Worm (Caenorhabditis elegans) whole organism, L1 larva: ENCODE data around the gene mksr-2.

Experiments
- C04F5.9 ChIP-seq: sonication (generic microtip); optimal IDR thresholded peaks from 2 replicates; lab custom pipeline; 2016; ENCODE audit warnings: missing genetic modification characterization, missing compliant biosample characterization
- Y116A8C.19 ChIP-seq: sonication (generic microtip); optimal IDR thresholded peaks from 2 replicates; lab custom pipeline; 2016; ENCODE audit warnings: missing compliant biosample characterization, missing genetic modification characterization, borderline replicate concordance
- alr-1 ChIP-seq: fragments of 200-800 bp; sonication (Bioruptor generic); optimal IDR thresholded peaks from 2 replicates; lab custom pipeline; 2018; ENCODE audit warnings: borderline replicate concordance, mild to moderate bottlenecking, missing genetic modification characterization, missing compliant biosample characterization
- ama-1 ChIP-seq: fragments of 150-350 bp; optimal IDR thresholded peaks from 2 replicates; lab custom pipeline; 2014
- blmp-1 ChIP-seq: fragments of 150-350 bp; optimal IDR thresholded peaks from 2 replicates; lab custom pipeline; 2014; ENCODE audit warnings: missing biosample characterization, missing genetic modification characterization
- ceh-8 ChIP-seq: fragments of 200-800 bp; sonication (Bioruptor generic); optimal IDR thresholded peaks from 2 replicates; lab custom pipeline; 2018; ENCODE audit warnings: mild to moderate bottlenecking, missing genetic modification characterization, moderate library complexity, missing compliant biosample characterization
- dsc-1 ChIP-seq: sonication (generic microtip); optimal IDR thresholded peaks from 2 replicates; lab custom pipeline; 2016; ENCODE audit warnings: mild to moderate bottlenecking, missing genetic modification characterization, missing compliant biosample characterization
- efl-1 ChIP-seq, 4 experiments: fragments of 150-350 bp; optimal IDR thresholded peaks in 3 of 4; peaks in 1 of 4; 1 replicate in 1 of 4; 2 replicates in 3 of 4; lab custom pipeline; 2014; ENCODE audit warnings: missing biosample characterization in 2 of 4, missing genetic modification characterization in 2 of 4, missing genetic modification reagents in 2 of 4
- egl-27 ChIP-seq, 2 experiments: fragments of 150-350 bp in 1 of 2; sonication (generic microtip); optimal IDR thresholded peaks; 3 replicates each; lab custom pipeline; 2017 to 2018; ENCODE audit warnings: missing biosample characterization in 2 of 2, missing genetic modification characterization in 2 of 2, missing genetic modification reagents in 2 of 2
- elt-2 ChIP-seq: sonication (generic microtip); optimal IDR thresholded peaks from 2 replicates; lab custom pipeline; 2016; ENCODE audit warnings: missing genetic modification characterization, mild to moderate bottlenecking, inconsistent platforms, missing compliant biosample characterization, missing genetic modification reagents
- elt-3 ChIP-seq, 6 experiments: fragments of 150-350 bp in 1 of 6; sonication (generic microtip); optimal IDR thresholded peaks; 2 replicates each; lab custom pipeline; 2017 to 2018; ENCODE audit warnings: missing biosample characterization in 6 of 6, missing genetic modification characterization in 6 of 6, inconsistent platforms in 1 of 6
- fkh-10 ChIP-seq: sonication (generic microtip); optimal IDR thresholded peaks from 2 replicates; lab custom pipeline; 2017; ENCODE audit warnings: missing biosample characterization, missing genetic modification reagents, missing genetic modification characterization
- fkh-4 ChIP-seq: sonication (generic microtip); optimal IDR thresholded peaks from 2 replicates; lab custom pipeline; 2016; ENCODE audit warnings: missing compliant biosample characterization, missing genetic modification characterization, borderline replicate concordance
- fos-1 ChIP-seq: fragments of 150-350 bp; optimal IDR thresholded peaks from 2 replicates; lab custom pipeline; 2014; ENCODE audit warnings: missing biosample characterization, missing genetic modification characterization
- hlh-17 ChIP-seq: fragments of 200-800 bp; sonication (Bioruptor generic); optimal IDR thresholded peaks from 2 replicates; lab custom pipeline; 2018; ENCODE audit warnings: missing genetic modification characterization, mild to moderate bottlenecking, missing compliant biosample characterization, moderate library complexity, borderline replicate concordance
- hlh-4 ChIP-seq: sonication (generic microtip); optimal IDR thresholded peaks from 2 replicates; lab custom pipeline; 2016; ENCODE audit warnings: mild to moderate bottlenecking, missing genetic modification characterization, missing compliant biosample characterization
- irx-1 ChIP-seq: sonication (generic microtip); optimal IDR thresholded peaks from 2 replicates; lab custom pipeline; 2016; ENCODE audit warnings: missing genetic modification characterization, missing compliant biosample characterization
- lin-35 ChIP-seq, 2 experiments: fragments of 150-350 bp; optimal IDR thresholded peaks; 2 replicates each; lab custom pipeline; 2014; ENCODE audit warnings: missing biosample characterization in 2 of 2, missing genetic modification characterization in 2 of 2, missing genetic modification reagents in 2 of 2
- mef-2 ChIP-seq: fragments of 150-350 bp; optimal IDR thresholded peaks from 2 replicates; lab custom pipeline; 2014; ENCODE audit warnings: missing biosample characterization, missing genetic modification characterization
- nhr-11 ChIP-seq: fragments of 150-350 bp; optimal IDR thresholded peaks from 2 replicates; lab custom pipeline; 2014; ENCODE audit warnings: missing biosample characterization, missing genetic modification characterization
- nhr-12 ChIP-seq: sonication (generic microtip); optimal IDR thresholded peaks from 2 replicates; lab custom pipeline; 2017; ENCODE audit warnings: missing biosample characterization, missing genetic modification characterization
- nhr-19 ChIP-seq: fragments of 200-800 bp; sonication (Bioruptor generic); conservative IDR thresholded peaks from 2 replicates; pipeline ENCODE4 v1.3.6; 2022; ENCODE audit warnings: missing genetic modification characterization, missing compliant biosample characterization
- nhr-20 ChIP-seq: sonication (generic microtip); optimal IDR thresholded peaks from 2 replicates; lab custom pipeline; 2016; ENCODE audit warnings: mild to moderate bottlenecking, missing genetic modification characterization, missing compliant biosample characterization
- nhr-237 ChIP-seq: fragments of 150-350 bp; optimal IDR thresholded peaks from 2 replicates; lab custom pipeline; 2014; ENCODE audit warnings: missing biosample characterization, missing genetic modification characterization
- nhr-71 ChIP-seq: sonication (generic microtip); optimal IDR thresholded peaks from 2 replicates; lab custom pipeline; 2016; ENCODE audit warnings: mild to moderate bottlenecking, missing genetic modification characterization, moderate library complexity, missing compliant biosample characterization
- nhr-76 ChIP-seq: sonication (generic microtip); optimal IDR thresholded peaks from 2 replicates; lab custom pipeline; 2017; ENCODE audit warnings: missing biosample characterization, missing genetic modification characterization
- nhr-77 ChIP-seq: fragments of 150-350 bp; optimal IDR thresholded peaks from 2 replicates; lab custom pipeline; 2014; ENCODE audit warnings: missing biosample characterization, missing genetic modification characterization
- nhr-84 ChIP-seq: sonication (generic microtip); optimal IDR thresholded peaks from 2 replicates; lab custom pipeline; 2017; ENCODE audit warnings: missing biosample characterization, missing genetic modification characterization
- nhr-85 ChIP-seq: sonication (generic microtip); peaks from one replicate; lab custom pipeline; 2016; ENCODE audit warnings: missing genetic modification characterization, inconsistent platforms, missing compliant biosample characterization
- nhr-90 ChIP-seq: sonication (generic microtip); optimal IDR thresholded peaks from 2 replicates; lab custom pipeline; 2016; ENCODE audit warnings: mild to moderate bottlenecking, missing genetic modification characterization, missing compliant biosample characterization; ENCODE audit not compliant: poor library complexity
- pag-3 ChIP-seq: sonication (generic microtip); optimal IDR thresholded peaks from 2 replicates; lab custom pipeline; 2017; ENCODE audit warnings: missing genetic modification characterization, mild to moderate bottlenecking, missing compliant biosample characterization, antibody characterized with exemption, borderline replicate concordance; ENCODE audit not compliant: insufficient read depth
- pax-3 ChIP-seq: fragments of 200-800 bp; sonication (Bioruptor generic); optimal IDR thresholded peaks from 2 replicates; lab custom pipeline; 2018; ENCODE audit warnings: mild to moderate bottlenecking, missing genetic modification characterization, moderate library complexity, missing compliant biosample characterization
- pqm-1 ChIP-seq: sonication (generic microtip); optimal IDR thresholded peaks from 3 replicates; lab custom pipeline; 2017; ENCODE audit warnings: missing biosample characterization, missing genetic modification characterization
- rnt-1 ChIP-seq: sonication (generic microtip); optimal IDR thresholded peaks from 2 replicates; lab custom pipeline; 2016; ENCODE audit warnings: mild to moderate bottlenecking, missing genetic modification characterization, moderate library complexity, missing compliant biosample characterization
- skn-1 ChIP-seq: fragments of 150-350 bp; optimal IDR thresholded peaks from 2 replicates; lab custom pipeline; 2014; ENCODE audit warnings: missing biosample characterization, missing genetic modification characterization
- sptf-1 ChIP-seq: fragments of 150-350 bp; optimal IDR thresholded peaks from 2 replicates; lab custom pipeline; 2014; ENCODE audit warnings: missing biosample characterization, missing genetic modification characterization
- swsn-7 ChIP-seq: sonication (generic microtip); optimal IDR thresholded peaks from 2 replicates; lab custom pipeline; 2016; ENCODE audit warnings: missing genetic modification characterization, missing compliant biosample characterization
- tlp-1 ChIP-seq: fragments of 150-350 bp; optimal IDR thresholded peaks from 2 replicates; lab custom pipeline; 2014; ENCODE audit warnings: missing biosample characterization, missing genetic modification characterization
- unc-130 ChIP-seq: fragments of 150-350 bp; optimal IDR thresholded peaks from 2 replicates; lab custom pipeline; 2017; ENCODE audit warnings: missing biosample characterization, missing genetic modification characterization, inconsistent platforms
- vab-15 ChIP-seq: sonication (generic microtip); optimal IDR thresholded peaks from 2 replicates; lab custom pipeline; 2017; ENCODE audit warnings: missing genotype, mild to moderate bottlenecking, missing genetic modification characterization, missing compliant biosample characterization
- zag-1 ChIP-seq: fragments of 150-350 bp; optimal IDR thresholded peaks from 2 replicates; lab custom pipeline; 2014; ENCODE audit warnings: missing biosample characterization, missing genetic modification characterization
- ztf-11 ChIP-seq, 2 experiments: sonication (generic microtip); optimal IDR thresholded peaks; 2 replicates each; lab custom pipeline; 2016 to 2017; ENCODE audit warnings: missing genetic modification characterization in 2 of 2, missing biosample characterization in 1 of 2, missing compliant biosample characterization in 1 of 2

mksr-2 gene

DNA sequence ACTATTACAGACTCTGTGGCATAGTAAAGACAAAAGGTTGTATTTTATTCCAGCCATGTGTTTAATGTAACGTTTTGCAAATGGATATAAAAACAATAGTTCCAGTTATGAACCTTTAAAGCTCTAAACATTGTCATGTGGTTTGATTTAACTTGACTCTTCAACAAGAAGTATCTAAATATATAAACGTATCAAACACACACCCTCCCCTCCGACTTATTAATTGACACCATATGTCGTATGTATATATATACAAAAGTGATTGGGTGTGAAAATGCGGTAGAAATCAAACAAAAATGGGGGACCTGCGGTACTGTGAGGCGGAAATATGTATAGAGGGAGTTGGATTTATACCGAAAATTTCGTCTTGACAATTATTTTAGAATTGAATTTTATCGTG, 8.0 kb downstream of the mksr-2 start:
- no peak for TF ChIP-seq pqm-1 (tag; lab: Kevin White, UChicago)
- peak; percentile 62 for TF ChIP-seq dsc-1 (tag; lab: Kevin White, UChicago)
- peak; percentile 61 for TF ChIP-seq fkh-4

- TF ChIP-seq tlp-1 (tag; lab: Kevin White, UChicago) = no peak
- peak in 1 of 2 experiments; percentile 33 for TF ChIP-seq ztf-11 (tag; optimal IDR thresholded peaks at IDR 0.05; lab: Kevin White, UChicago)
These were observed 9.7 kb downstream of the mksr-2 start for ce11 chrIV:2296639-2297038.

DNA sequence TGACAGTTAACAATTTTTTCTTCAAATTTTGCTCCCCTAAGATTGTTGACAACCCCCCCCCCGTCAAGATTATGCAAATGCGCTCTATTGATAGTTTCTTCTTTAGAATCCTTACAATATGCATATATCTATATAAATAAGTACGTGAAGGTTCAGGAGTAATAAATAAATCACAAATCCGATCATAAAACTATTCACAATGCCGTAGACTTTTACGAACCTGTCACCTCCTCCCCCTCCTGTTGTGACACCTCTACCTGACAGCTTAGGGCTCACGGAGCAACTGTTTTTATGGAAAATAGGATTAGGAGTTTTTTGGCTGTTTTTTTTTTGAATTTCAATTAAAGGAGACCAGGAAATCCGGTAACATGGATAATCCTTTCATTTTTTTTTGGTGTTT, 14.2 kb downstream of the mksr-2 start:
- no peak for TF ChIP-seq elt-3 (tag; optimal IDR thresholded peaks at IDR 0.05; lab: Kevin White, UChicago)
- no peak for TF ChIP-seq rnt-1 (tag; lab: Kevin White, UChicago)
- TF ChIP-seq ceh-8 (GFP tag; lab: Kevin White, UChicago) = no peak
- no peak for TF ChIP-seq C04F5.9 (tag; lab: Kevin White, UChicago)
- TF ChIP-seq nhr-77 (tag; lab: Kevin White, UChicago) = no peak
- TF ChIP-seq alr-1 (tag; lab: Kevin White, UChicago) = no peak
- TF ChIP-seq nhr-237 (tag; lab: Kevin White, UChicago) = no peak
- TF ChIP-seq zag-1 (tag; lab: Kevin White, UChicago) = no peak
- TF ChIP-seq nhr-12 (tag; lab: Kevin White, UChicago) = no peak

DNA sequence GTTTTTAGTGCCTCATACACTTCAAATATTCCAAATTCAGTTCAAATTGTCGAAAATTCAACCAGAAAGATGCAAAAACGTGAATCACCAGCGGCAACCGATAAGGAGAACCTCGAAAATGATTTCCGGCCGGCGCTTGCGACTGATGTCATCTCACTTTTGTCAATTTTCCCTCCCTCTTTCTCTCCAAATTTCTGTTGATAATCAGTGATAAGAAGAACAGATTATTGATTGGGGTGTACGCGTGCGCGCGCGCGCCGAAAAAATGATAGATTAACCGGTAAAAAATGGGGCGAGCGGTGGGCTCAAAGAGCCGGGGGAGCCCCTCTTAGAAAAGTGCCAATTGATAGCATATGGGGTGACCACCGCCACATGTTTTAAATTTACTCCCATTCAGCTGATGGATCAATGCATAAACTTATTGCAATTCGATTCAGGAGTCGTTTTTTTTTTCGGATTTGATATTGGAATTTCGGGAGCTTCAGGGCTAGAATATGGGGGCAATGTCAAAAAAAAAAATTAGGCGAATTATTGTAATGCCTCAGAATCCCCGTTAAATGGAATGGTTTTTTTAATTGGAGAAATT, 21.8 kb downstream of the mksr-2 start:
- TF ChIP-seq egl-27 (tag; optimal IDR thresholded peaks at IDR 0.05; lab: Kevin White, UChicago) (no peak), nhr-85 (tag; lab: Kevin White, UChicago) (no peak), nhr-19 (GFP tag; lab: Robert Waterston, UW) (no peak), ama-1 (lab: Kevin White, UChicago) (no peak), irx-1 (no peak), lin-35 (GFP tag; optimal IDR thresholded peaks at IDR 0.05; lab: Kevin White, UChicago) (peak in 1 of 2 experiments; percentile 36), nhr-71 (tag; lab: Kevin White, UChicago) (no peak), tlp-1 (tag; lab: Kevin White, UChicago) (no peak), hlh-4 (tag; lab: Kevin White, UChicago) (no peak), nhr-76 (no peak), fkh-10 (GFP tag; lab: Kevin White, UChicago) (no peak), Y116A8C.19 (tag; lab: Kevin White, UChicago) (no peak), nhr-84 (tag; lab: Kevin White, UChicago) (no peak), C04F5.9 (tag; lab: Kevin White, UChicago) (no peak), fkh-4 (peak; percentile 59), nhr-11 (tag; lab: Kevin White, UChicago) (no peak), elt-2 (tag; lab: Kevin White, UChicago) (peak; percentile 75), dsc-1 (tag; lab: Kevin White, UChicago) (peak; percentile 85), pag-3 (tag; lab: Kevin White, UChicago) (no peak), blmp-1 (peak; percentile 51), sptf-1 (tag; lab: Kevin White, UChicago) (no peak), fos-1 (tag; lab: Kevin White, UChicago) (no peak), nhr-20 (tag; lab: Kevin White, UChicago) (no peak), pax-3 (tag; lab: Kevin White, UChicago) (no peak), skn-1 (tag; lab: Kevin White, UChicago) (no peak), elt-3 (tag; optimal IDR thresholded peaks at IDR 0.05; lab: Kevin White, UChicago) (peak in 1 of 6 experiments; percentile 62), swsn-7 (tag; lab: Kevin White, UChicago) (no peak), unc-130 (tag; lab: Kevin White, UChicago) (no peak), efl-1 (optimal IDR thresholded peaks at IDR 0.05; lab: Kevin White, UChicago) (no peak), efl-1 (GFP tag; optimal IDR thresholded peaks at IDR 0.05 in 1 of 2; lab: Kevin White, UChicago) (peak in 1 of 2 experiments; percentile 52), hlh-17 (GFP tag; lab: Kevin White, UChicago) (no peak), vab-15 (no peak), zag-1 (tag; lab: Kevin White, UChicago) (no peak), mef-2 (tag; lab: Kevin White, UChicago) (no peak), nhr-90 (no peak), pqm-1 (tag; lab: Kevin White, UChicago) (peak; percentile 25)
